Worm (Caenorhabditis elegans): Measurements from ENCODE around the gene unc-23.

unc-23 gene

ce11 chrV:8936184-8936589 lies at the start of gene unc-23:
Gene unc-23 (plus strand): TSS chrV:8936359.
- no peak for TF ChIP-seq tra-4 (tag; optimal IDR thresholded peaks at IDR 0.05)
- no peak for TF ChIP-seq tbx-37 (GFP tag; conservative IDR thresholded peaks at IDR 0.05)
- TF ChIP-seq ceh-13 (GFP tag; optimal IDR thresholded peaks at IDR 0.05), result no peak
- no peak for TF ChIP-seq pes-1 (GFP tag; IDR thresholded peaks at IDR 0.05)
- TF ChIP-seq sea-1 (GFP tag; conservative IDR thresholded peaks at IDR 0.05), result no peak
- no peak for TF ChIP-seq aly-1 (tag; optimal IDR thresholded peaks at IDR 0.05)
- no peak for TF ChIP-seq scrt-1 (GFP tag; IDR thresholded peaks at IDR 0.05)
- no peak for TF ChIP-seq hmg-4 (GFP tag; optimal IDR thresholded peaks at IDR 0.05)
- TF ChIP-seq F13C5.2 (tag; optimal IDR thresholded peaks at IDR 0.05), result no peak
- no peak for TF ChIP-seq tbx-11 (GFP tag; IDR thresholded peaks at IDR 0.05)
- no peak for TF ChIP-seq flt-1 (GFP tag; IDR thresholded peaks at IDR 0.05)
- no peak for TF ChIP-seq hnd-1 (tag; optimal IDR thresholded peaks at IDR 0.05)
- TF ChIP-seq ceh-36 (tag; optimal IDR thresholded peaks at IDR 0.05), result no peak
- TF ChIP-seq ets-7 (tag; optimal IDR thresholded peaks at IDR 0.05), result no peak
- no peak for TF ChIP-seq hmbx-1 (tag; optimal IDR thresholded peaks at IDR 0.05)
- no peak for TF ChIP-seq ama-1 (optimal IDR thresholded peaks at IDR 0.05)

ce11 chrV:8897942-8898419 lies 38.2 kb upstream of the unc-23 start, which contains the start of the genes his-17 and his-18:
Gene his-17 (minus strand): TSS chrV:8897992.
Gene his-18 (plus strand): TSS chrV:8898228.
- TF ChIP-seq tbx-37 (GFP tag; conservative IDR thresholded peaks at IDR 0.05), result peak; percentile 22; the same call in 1 of the 2 replicates
- TF ChIP-seq sea-1 (GFP tag; conservative IDR thresholded peaks at IDR 0.05), result peak; percentile 73
- peak; percentile 77 for TF ChIP-seq pes-1 (GFP tag; IDR thresholded peaks at IDR 0.05)
- peak; percentile 45; the same call in 1 of the 2 replicates for TF ChIP-seq flt-1 (GFP tag; IDR thresholded peaks at IDR 0.05)
- peak; percentile 56; the same call in 1 of the 2 replicates for TF ChIP-seq scrt-1 (GFP tag; IDR thresholded peaks at IDR 0.05)
- peak; percentile 61; the same call in 1 of the 2 replicates for TF ChIP-seq tbx-11 (GFP tag; IDR thresholded peaks at IDR 0.05)

- TF ChIP-seq ama-1 (optimal IDR thresholded peaks at IDR 0.05), result peak; percentile 54
- no peak for TF ChIP-seq ceh-36 (tag; optimal IDR thresholded peaks at IDR 0.05)
Measured at ce11 chrV:8898756-8899155, 37.4 kb upstream of the unc-23 start, which contains the start of gene frpr-13. Gene frpr-13 (plus strand): TSS chrV:8899056.

- TF ChIP-seq B0310.2 (tag; optimal IDR thresholded peaks at IDR 0.05) (no peak), hmg-4 (GFP tag; optimal IDR thresholded peaks at IDR 0.05) (no peak), hnd-1 (tag; optimal IDR thresholded peaks at IDR 0.05) (no peak), scrt-1 (GFP tag; IDR thresholded peaks at IDR 0.05) (no peak), ama-1 (optimal IDR thresholded peaks at IDR 0.05) (no peak), hmbx-1 (tag; optimal IDR thresholded peaks at IDR 0.05) (no peak)
Measured at ce11 chrV:8902697-8903096, 33.5 kb upstream of the unc-23 start, which contains the start of gene frpr-12. Gene frpr-12 (plus strand): TSS chrV:8902997.

- no peak for TF ChIP-seq scrt-1 (GFP tag; IDR thresholded peaks at IDR 0.05)
- no peak for TF ChIP-seq tra-4 (tag; optimal IDR thresholded peaks at IDR 0.05)
- TF ChIP-seq flt-1 (GFP tag; IDR thresholded peaks at IDR 0.05), result no peak
- TF ChIP-seq ets-7 (tag; optimal IDR thresholded peaks at IDR 0.05), result no peak
- TF ChIP-seq hmbx-1 (tag; optimal IDR thresholded peaks at IDR 0.05), result no peak
- no peak for TF ChIP-seq hmg-4 (GFP tag; optimal IDR thresholded peaks at IDR 0.05)
Measured at ce11 chrV:8903916-8904315, 32.2 kb upstream of the unc-23 start.

- no peak for TF ChIP-seq ets-7 (tag; optimal IDR thresholded peaks at IDR 0.05)
- TF ChIP-seq B0310.2 (tag; optimal IDR thresholded peaks at IDR 0.05), result no peak
- no peak for TF ChIP-seq F13C5.2 (tag; optimal IDR thresholded peaks at IDR 0.05)
- no peak for TF ChIP-seq tra-4 (tag; optimal IDR thresholded peaks at IDR 0.05)
- TF ChIP-seq sea-1 (GFP tag; conservative IDR thresholded peaks at IDR 0.05), result no peak
Measured at ce11 chrV:8905656-8906055, 30.5 kb upstream of the unc-23 start.

ce11 chrV:8906896-8907295 lies 29.3 kb upstream of the unc-23 start, which contains the start of gene frpr-11:
Gene frpr-11 (plus strand): TSS chrV:8907196.
- no peak for TF ChIP-seq hmg-4 (GFP tag; optimal IDR thresholded peaks at IDR 0.05)
- TF ChIP-seq pes-1 (GFP tag; IDR thresholded peaks at IDR 0.05), result no peak
- no peak for TF ChIP-seq aly-1 (tag; optimal IDR thresholded peaks at IDR 0.05)
- TF ChIP-seq scrt-1 (GFP tag; IDR thresholded peaks at IDR 0.05), result no peak
- TF ChIP-seq tbx-11 (GFP tag; IDR thresholded peaks at IDR 0.05), result no peak
- TF ChIP-seq ama-1 (optimal IDR thresholded peaks at IDR 0.05), result no peak
- TF ChIP-seq ceh-36 (tag; optimal IDR thresholded peaks at IDR 0.05), result no peak
- no peak for TF ChIP-seq F13C5.2 (tag; optimal IDR thresholded peaks at IDR 0.05)

- TF ChIP-seq hnd-1 (tag; optimal IDR thresholded peaks at IDR 0.05) (no peak), hmg-4 (GFP tag; optimal IDR thresholded peaks at IDR 0.05) (no peak), ama-1 (optimal IDR thresholded peaks at IDR 0.05) (no peak), tbx-11 (GFP tag; IDR thresholded peaks at IDR 0.05) (no peak), flt-1 (GFP tag; IDR thresholded peaks at IDR 0.05) (no peak), tra-4 (tag; optimal IDR thresholded peaks at IDR 0.05) (no peak), B0310.2 (tag; optimal IDR thresholded peaks at IDR 0.05) (no peak), tbx-37 (GFP tag; conservative IDR thresholded peaks at IDR 0.05) (no peak), pes-1 (GFP tag; IDR thresholded peaks at IDR 0.05) (no peak)
Measured at ce11 chrV:8913940-8914339, 22.2 kb upstream of the unc-23 start, which contains the start of gene mod-1. Gene mod-1 (minus strand): TSS chrV:8914040.

- TF ChIP-seq pes-1 (GFP tag; IDR thresholded peaks at IDR 0.05) (no peak), ets-7 (tag; optimal IDR thresholded peaks at IDR 0.05) (no peak), scrt-1 (GFP tag; IDR thresholded peaks at IDR 0.05) (no peak), tbx-11 (GFP tag; IDR thresholded peaks at IDR 0.05) (no peak), B0310.2 (tag; optimal IDR thresholded peaks at IDR 0.05) (no peak), tra-4 (tag; optimal IDR thresholded peaks at IDR 0.05) (no peak), flt-1 (GFP tag; IDR thresholded peaks at IDR 0.05) (no peak), aly-1 (tag; optimal IDR thresholded peaks at IDR 0.05) (no peak), hmbx-1 (tag; optimal IDR thresholded peaks at IDR 0.05) (no peak), hnd-1 (tag; optimal IDR thresholded peaks at IDR 0.05) (no peak), F13C5.2 (tag; optimal IDR thresholded peaks at IDR 0.05) (no peak), ama-1 (optimal IDR thresholded peaks at IDR 0.05) (no peak), hmg-4 (GFP tag; optimal IDR thresholded peaks at IDR 0.05) (no peak), tbx-37 (GFP tag; conservative IDR thresholded peaks at IDR 0.05) (no peak), ceh-36 (tag; optimal IDR thresholded peaks at IDR 0.05) (no peak), ceh-13 (GFP tag; optimal IDR thresholded peaks at IDR 0.05) (no peak)
Measured at ce11 chrV:8922781-8923180, 13.4 kb upstream of the unc-23 start, which contains the start of gene ttr-47. Gene ttr-47 (plus strand): TSS chrV:8923088.

All from whole organism, early embryonic.